Worm (Caenorhabditis elegans) whole organism, midembryonic: ENCODE data around the gene mnr-1.

Experiments
- T22C8.4 ChIP-seq: fragments of 200-800 bp; sonication (Bioruptor generic); IDR thresholded peaks from 2 replicates; pipeline ENCODE4 v1.3.6; 2022; ENCODE audit warnings: missing genetic modification characterization, missing compliant biosample characterization
- cog-1 ChIP-seq: sonication (generic microtip); optimal IDR thresholded peaks from 2 replicates; lab custom pipeline; 2016; ENCODE audit warnings: missing genetic modification characterization, missing compliant biosample characterization
- flt-1 ChIP-seq: fragments of 200-800 bp; sonication (Bioruptor generic); IDR thresholded peaks from 2 replicates; pipeline ENCODE4 v1.3.6; 2022; ENCODE audit warnings: missing genetic modification characterization, missing compliant biosample characterization
- klf-2 ChIP-seq: fragments of 200-800 bp; sonication (Bioruptor generic); conservative IDR thresholded peaks from 2 replicates; pipeline ENCODE4 v1.3.6; 2022; ENCODE audit warnings: missing genetic modification reagents, missing genetic modification characterization, missing compliant biosample characterization
- med-1 ChIP-seq: sonication (generic microtip); optimal IDR thresholded peaks from 2 replicates; lab custom pipeline; 2017; ENCODE audit warnings: missing genetic modification characterization, mild to moderate bottlenecking, missing compliant biosample characterization, antibody characterized with exemption, missing genetic modification reagents; ENCODE audit not compliant: insufficient read depth
- ref-1 ChIP-seq: fragments of 200-800 bp; sonication (Bioruptor generic); conservative IDR thresholded peaks from 2 replicates; pipeline ENCODE4 v1.3.6; 2022; ENCODE audit warnings: missing genetic modification reagents, missing genetic modification characterization, missing compliant biosample characterization
- tab-1 ChIP-seq: fragments of 200-800 bp; sonication (Bioruptor generic); IDR thresholded peaks from 2 replicates; pipeline ENCODE4 v1.3.6; 2022; ENCODE audit warnings: missing genetic modification characterization, missing compliant biosample characterization
- ztf-23 ChIP-seq: fragments of 200-800 bp; sonication (Bioruptor generic); IDR thresholded peaks from 2 replicates; pipeline ENCODE4 v1.3.6; 2022; ENCODE audit warnings: missing genetic modification reagents, missing genetic modification characterization, missing compliant biosample characterization
- ztf-29 ChIP-seq: fragments of 200-800 bp; sonication (Bioruptor generic); IDR thresholded peaks from 2 replicates; pipeline ENCODE4 v1.3.6; 2022; ENCODE audit warnings: missing genetic modification reagents, missing genetic modification characterization, missing compliant biosample characterization

Gene mnr-1

DNA sequence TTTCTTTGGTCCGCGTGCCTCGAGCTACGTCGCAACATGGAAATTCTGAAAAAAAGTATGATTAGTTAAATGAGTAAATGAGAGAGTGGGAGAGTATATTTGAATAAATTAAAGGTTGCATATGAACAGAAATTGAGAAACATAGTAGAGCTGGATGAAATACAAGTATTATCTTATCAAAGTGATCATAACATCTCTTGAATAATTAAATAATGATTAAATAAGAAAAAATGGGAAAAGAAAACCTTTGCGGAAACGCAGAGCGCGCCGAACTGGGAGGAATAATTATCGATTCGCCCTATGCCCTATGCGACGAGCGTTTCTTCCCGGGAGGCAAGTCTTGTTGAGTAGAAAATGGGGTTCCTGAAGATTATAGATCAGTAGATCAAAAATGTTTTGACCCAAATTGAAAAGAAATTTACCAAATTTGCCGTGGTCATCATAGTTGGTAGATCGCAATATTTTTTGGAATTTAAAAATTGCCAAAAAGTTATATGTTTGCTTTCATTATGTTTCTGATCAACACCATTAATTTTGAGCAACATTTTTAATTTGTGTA is 35.1 kb downstream of the mnr-1 start, which contains the start of gene F53F8.3:
F53F8.3 (minus strand) TSS at position 51 of the 559 bp plus-strand sequence.
- TF ChIP-seq T22C8.4 (GFP tag; lab: Robert Waterston, UW): 0 out of 2 replicates have a peak, but pooled peaks have one; percentile 26
- no peak for TF ChIP-seq ztf-29 (GFP tag; lab: Robert Waterston, UW)

ce11 chrV:20691585-20691984 is 37.1 kb downstream of the mnr-1 start, which contains the start of gene F53F8.4:
Gene F53F8.4, minus strand, starts transcription at chrV:20691685.
- TF ChIP-seq tab-1 (GFP tag; lab: Robert Waterston, UW): no peak
- TF ChIP-seq T22C8.4 (GFP tag; lab: Robert Waterston, UW): no peak
- no peak for TF ChIP-seq flt-1 (GFP tag; lab: Robert Waterston, UW)
- no peak for TF ChIP-seq klf-2 (GFP tag; lab: Robert Waterston, UW)

- TF ChIP-seq ztf-23 (GFP tag; lab: Robert Waterston, UW) (no peak), ztf-29 (GFP tag; lab: Robert Waterston, UW) (no peak), T22C8.4 (GFP tag; lab: Robert Waterston, UW) (no peak), tab-1 (GFP tag; lab: Robert Waterston, UW) (no peak)
Measured at ce11 chrV:20692903-20693302, 38.5 kb downstream of the mnr-1 start.

- TF ChIP-seq ztf-29 (GFP tag; lab: Robert Waterston, UW): 0 out of 2 replicates have a peak, but pooled peaks have one; percentile 37
- peak; percentile 80 for TF ChIP-seq tab-1 (GFP tag; lab: Robert Waterston, UW)
- TF ChIP-seq T22C8.4 (GFP tag; lab: Robert Waterston, UW): peak; percentile 60
- TF ChIP-seq ref-1 (GFP tag; lab: Robert Waterston, UW): peak; percentile 42; the same call in 1 of the 2 replicates
- peak; percentile 86 for TF ChIP-seq flt-1 (GFP tag; lab: Robert Waterston, UW)
- peak; percentile 71 for TF ChIP-seq klf-2 (GFP tag; lab: Robert Waterston, UW)
- 0 out of 2 replicates have a peak, but pooled peaks have one; percentile 68 for TF ChIP-seq ztf-23 (GFP tag; lab: Robert Waterston, UW)
- TF ChIP-seq cog-1 (tag; lab: Kevin White, UChicago): no peak
- TF ChIP-seq med-1 (GFP tag; lab: Kevin White, UChicago): peak; percentile 46
Measured at ce11 chrV:20693968-20694367, 39.5 kb downstream of the mnr-1 start.

- TF ChIP-seq ref-1 (GFP tag; lab: Robert Waterston, UW) (no peak), klf-2 (GFP tag; lab: Robert Waterston, UW) (no peak), flt-1 (GFP tag; lab: Robert Waterston, UW) (no peak), T22C8.4 (GFP tag; lab: Robert Waterston, UW) (no peak), cog-1 (tag; lab: Kevin White, UChicago) (no peak), ztf-23 (GFP tag; lab: Robert Waterston, UW) (no peak), ztf-29 (GFP tag; lab: Robert Waterston, UW) (no peak), tab-1 (GFP tag; lab: Robert Waterston, UW) (no peak), med-1 (GFP tag; lab: Kevin White, UChicago) (no peak)
Measured at ce11 chrV:20698266-20698665, 43.8 kb downstream of the mnr-1 start, which contains the start of gene F53F8.7. Gene F53F8.7, minus strand, starts transcription at chrV:20698366.

DNA sequence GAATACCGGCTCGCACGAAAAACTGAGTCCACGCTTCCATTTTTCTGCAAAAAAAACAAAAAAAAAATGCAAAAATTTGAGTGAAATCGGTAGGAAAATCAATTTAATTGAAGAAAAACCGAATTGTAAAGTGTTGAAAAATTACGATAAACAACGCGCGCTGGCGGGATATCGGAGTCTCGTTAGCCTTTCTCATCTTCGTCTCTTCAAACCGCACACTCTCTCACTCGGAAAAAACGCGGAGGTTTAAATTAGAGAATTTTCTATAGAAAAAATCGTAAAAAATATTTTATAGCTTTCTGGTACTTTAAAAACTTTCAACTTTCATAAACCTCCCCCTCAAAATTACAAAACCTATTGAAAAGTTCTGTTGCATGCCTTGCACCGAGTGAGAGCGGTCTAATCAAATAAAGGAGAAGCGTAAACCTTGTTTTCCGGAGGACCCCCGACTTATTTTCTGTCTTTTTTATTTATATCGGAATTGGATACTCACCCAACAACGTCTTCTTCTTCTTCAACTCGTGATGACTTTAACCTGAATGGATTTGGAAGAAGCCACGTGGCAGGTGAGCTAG is 49.6 kb downstream of the mnr-1 start, which contains the start of the genes F53F8.5 and F53F8.6:
F53F8.5 (minus strand) TSS at position 52 of the 575 bp plus-strand sequence.
F53F8.6 (plus strand) TSS at position 230 of the 575 bp plus-strand sequence.
- TF ChIP-seq flt-1 (GFP tag; lab: Robert Waterston, UW) (0 out of 2 replicates have a peak, but pooled peaks have one; percentile 19), med-1 (GFP tag; lab: Kevin White, UChicago) (no peak), ztf-23 (GFP tag; lab: Robert Waterston, UW) (no peak), ztf-29 (GFP tag; lab: Robert Waterston, UW) (no peak), ref-1 (GFP tag; lab: Robert Waterston, UW) (no peak), klf-2 (GFP tag; lab: Robert Waterston, UW) (no peak), cog-1 (tag; lab: Kevin White, UChicago) (no peak)

- TF ChIP-seq flt-1 (GFP tag; lab: Robert Waterston, UW) (0 out of 2 replicates have a peak, but pooled peaks have one; percentile 28), tab-1 (GFP tag; lab: Robert Waterston, UW) (0 out of 2 replicates have a peak, but pooled peaks have one; percentile 54)
Measured at ce11 chrV:20705125-20705524, 50.7 kb downstream of the mnr-1 start.
